Worm (Caenorhabditis elegans) whole organism, L2 larva: ENCODE results near the gene C24B5.4.
A peak's percentile ranks its signal among the peaks of the same experiment; 100 is the strongest.

ENCODE experiments used
- C34F6.9 ChIP-seq: fragments of 150-350 bp; optimal IDR thresholded peaks from 2 replicates; lab custom pipeline; 2014; ENCODE audit warnings: missing biosample characterization, missing genetic modification characterization
- F13H6.1 ChIP-seq: sonication (generic microtip); optimal IDR thresholded peaks from 2 replicates; lab custom pipeline; 2016; ENCODE audit warnings: missing genetic modification characterization, missing compliant biosample characterization
- R02D3.7 ChIP-seq: fragments of 150-350 bp; optimal IDR thresholded peaks from 2 replicates; lab custom pipeline; 2014; ENCODE audit warnings: missing biosample characterization, missing genetic modification characterization
- Y55F3AM.14 ChIP-seq: fragments of 200-800 bp; sonication (Bioruptor generic); optimal IDR thresholded peaks from 2 replicates; lab custom pipeline; 2018; ENCODE audit warnings: mild to moderate bottlenecking, missing genetic modification characterization, missing compliant biosample characterization
- ZK546.5 ChIP-seq: sonication (generic microtip); optimal IDR thresholded peaks from 2 replicates; lab custom pipeline; 2017; ENCODE audit warnings: missing biosample characterization, missing genetic modification characterization
- alr-1 ChIP-seq: fragments of 150-350 bp; optimal IDR thresholded peaks from 2 replicates; lab custom pipeline; 2014; ENCODE audit warnings: missing biosample characterization, missing genetic modification characterization
- aly-2 ChIP-seq: fragments of 150-350 bp; optimal IDR thresholded peaks from 2 replicates; lab custom pipeline; 2014; ENCODE audit warnings: missing biosample characterization, missing genetic modification characterization
- ama-1 ChIP-seq: fragments of 150-350 bp; optimal IDR thresholded peaks from 2 replicates; lab custom pipeline; 2018; ENCODE audit warnings: inconsistent platforms
- blmp-1 ChIP-seq: sonication (generic microtip); optimal IDR thresholded peaks from 2 replicates; lab custom pipeline; 2017; ENCODE audit warnings: missing genetic modification characterization, mild to moderate bottlenecking, missing compliant biosample characterization, antibody characterized with exemption, moderate library complexity; ENCODE audit not compliant: insufficient read depth
- ceh-16 ChIP-seq: fragments of 150-350 bp; optimal IDR thresholded peaks from 2 replicates; lab custom pipeline; 2014; ENCODE audit warnings: missing biosample characterization, missing genetic modification characterization
- ceh-82 ChIP-seq: fragments of 150-350 bp; optimal IDR thresholded peaks from 2 replicates; lab custom pipeline; 2014; ENCODE audit warnings: missing biosample characterization, missing genetic modification characterization
- crh-2 ChIP-seq: sonication (generic microtip); optimal IDR thresholded peaks from 2 replicates; lab custom pipeline; 2017; ENCODE audit warnings: missing biosample characterization, missing genetic modification characterization
- dmd-4 ChIP-seq: sonication (generic microtip); optimal IDR thresholded peaks from 2 replicates; lab custom pipeline; 2017; ENCODE audit warnings: missing biosample characterization, missing genetic modification characterization
- egl-27 ChIP-seq: sonication (generic microtip); optimal IDR thresholded peaks from 3 replicates; lab custom pipeline; 2017; ENCODE audit warnings: missing biosample characterization, missing genetic modification reagents, missing genetic modification characterization
- elt-1 ChIP-seq: fragments of 150-350 bp; optimal IDR thresholded peaks from 2 replicates; lab custom pipeline; 2014; ENCODE audit warnings: missing biosample characterization, missing genetic modification characterization
- elt-3 ChIP-seq: sonication (generic microtip); optimal IDR thresholded peaks from 2 replicates; lab custom pipeline; 2017; ENCODE audit warnings: missing biosample characterization, missing genetic modification characterization
- fos-1 ChIP-seq: fragments of 150-350 bp; optimal IDR thresholded peaks from 2 replicates; lab custom pipeline; 2014; ENCODE audit warnings: missing biosample characterization, missing genetic modification characterization
- gmeb-1 ChIP-seq: fragments of 150-350 bp; optimal IDR thresholded peaks from 2 replicates; lab custom pipeline; 2014; ENCODE audit warnings: missing biosample characterization, missing genetic modification characterization
- lin-11 ChIP-seq: fragments of 150-350 bp; sonication (generic microtip); optimal IDR thresholded peaks from 2 replicates; lab custom pipeline; 2014; ENCODE audit warnings: missing biosample characterization, missing genetic modification characterization, inconsistent platforms, mixed read lengths
- lin-13 ChIP-seq: fragments of 150-350 bp; optimal IDR thresholded peaks from 2 replicates; lab custom pipeline; 2014; ENCODE audit warnings: missing biosample characterization, missing genetic modification reagents, missing genetic modification characterization
- lin-39 ChIP-seq: fragments of 150-350 bp; optimal IDR thresholded peaks from 2 replicates; lab custom pipeline; 2014; ENCODE audit warnings: missing biosample characterization, missing genetic modification reagents, missing genetic modification characterization
- lsy-2 ChIP-seq, 2 experiments: fragments of 150-350 bp in 1 of 2; sonication (generic microtip) in 1 of 2; optimal IDR thresholded peaks; 2 replicates each; lab custom pipeline; 2014 to 2017; ENCODE audit warnings: missing biosample characterization in 2 of 2, missing genetic modification characterization in 2 of 2
- mab-5 ChIP-seq: fragments of 150-350 bp; optimal IDR thresholded peaks from 2 replicates; lab custom pipeline; 2014; ENCODE audit warnings: missing biosample characterization, missing genetic modification characterization
- mbf-1 ChIP-seq: sonication (generic microtip); optimal IDR thresholded peaks from 2 replicates; lab custom pipeline; 2017; ENCODE audit warnings: missing biosample characterization, missing genetic modification characterization
- mdl-1 ChIP-seq, 2 experiments: fragments of 150-350 bp in 1 of 2; sonication (generic microtip) in 1 of 2; optimal IDR thresholded peaks; 2 replicates each; lab custom pipeline; 2017; ENCODE audit warnings: missing biosample characterization in 2 of 2, missing genetic modification characterization in 2 of 2
- nhr-10 ChIP-seq: sonication (generic microtip); optimal IDR thresholded peaks from 2 replicates; lab custom pipeline; 2017; ENCODE audit warnings: missing biosample characterization, missing genetic modification characterization
- nhr-11 ChIP-seq: fragments of 150-350 bp; optimal IDR thresholded peaks from 2 replicates; lab custom pipeline; 2014; ENCODE audit warnings: missing biosample characterization, missing genetic modification characterization
- nhr-12 ChIP-seq: fragments of 150-350 bp; optimal IDR thresholded peaks from 2 replicates; lab custom pipeline; 2014; ENCODE audit warnings: missing biosample characterization, missing genetic modification characterization
- nhr-129 ChIP-seq: fragments of 150-350 bp; optimal IDR thresholded peaks from 2 replicates; lab custom pipeline; 2014; ENCODE audit warnings: missing biosample characterization, missing genetic modification characterization
- nhr-21 ChIP-seq: fragments of 150-350 bp; optimal IDR thresholded peaks from 2 replicates; lab custom pipeline; 2014; ENCODE audit warnings: missing biosample characterization, missing genetic modification characterization
- nhr-23 ChIP-seq: fragments of 150-350 bp; optimal IDR thresholded peaks from 2 replicates; lab custom pipeline; 2014; ENCODE audit warnings: missing biosample characterization, missing genetic modification reagents, missing genetic modification characterization
- nhr-237 ChIP-seq: fragments of 150-350 bp; optimal IDR thresholded peaks from 2 replicates; lab custom pipeline; 2014; ENCODE audit warnings: missing biosample characterization, missing genetic modification characterization
- nhr-25 ChIP-seq: fragments of 150-350 bp; sonication (generic microtip); optimal IDR thresholded peaks from 3 replicates; lab custom pipeline; 2014; ENCODE audit warnings: missing biosample characterization, missing genetic modification characterization
- nhr-6 ChIP-seq: fragments of 150-350 bp; optimal IDR thresholded peaks from 2 replicates; lab custom pipeline; 2014; ENCODE audit warnings: missing biosample characterization, missing genetic modification characterization
- nhr-77 ChIP-seq: fragments of 150-350 bp; optimal IDR thresholded peaks from 2 replicates; lab custom pipeline; 2014; ENCODE audit warnings: missing biosample characterization, missing genetic modification characterization
- peb-1 ChIP-seq: fragments of 150-350 bp; optimal IDR thresholded peaks from 2 replicates; lab custom pipeline; 2014; ENCODE audit warnings: missing biosample characterization, missing genetic modification characterization
- sem-4 ChIP-seq: fragments of 150-350 bp; optimal IDR thresholded peaks from 2 replicates; lab custom pipeline; 2014; ENCODE audit warnings: missing biosample characterization, missing genetic modification reagents, missing genetic modification characterization
- skn-1 ChIP-seq: sonication (generic microtip); optimal IDR thresholded peaks from 2 replicates; lab custom pipeline; 2017; ENCODE audit warnings: missing biosample characterization, missing genetic modification characterization
- sma-3 ChIP-seq: sonication (generic microtip); optimal IDR thresholded peaks from 2 replicates; lab custom pipeline; 2016; ENCODE audit warnings: missing genetic modification reagents, missing genetic modification characterization, missing compliant biosample characterization
- sma-9 ChIP-seq, 2 experiments: fragments of 150-350 bp in 1 of 2; sonication (generic microtip) in 1 of 2; optimal IDR thresholded peaks; 2 replicates each; lab custom pipeline; 2014 to 2016; ENCODE audit warnings: missing genetic modification characterization in 2 of 2, mild to moderate bottlenecking in 1 of 2, missing biosample characterization in 1 of 2, missing compliant biosample characterization in 1 of 2, missing genetic modification reagents in 1 of 2, moderate library complexity in 1 of 2
- snpc-4 ChIP-seq: fragments of 150-350 bp; optimal IDR thresholded peaks from 2 replicates; lab custom pipeline; 2014; ENCODE audit warnings: missing biosample characterization, missing genetic modification characterization
- unc-39 ChIP-seq: fragments of 150-350 bp; optimal IDR thresholded peaks from 2 replicates; lab custom pipeline; 2014; ENCODE audit warnings: missing biosample characterization, missing genetic modification characterization
- unc-55 ChIP-seq: fragments of 150-350 bp; sonication (generic microtip); optimal IDR thresholded peaks from 3 replicates; lab custom pipeline; 2014; ENCODE audit warnings: missing biosample characterization, missing genetic modification reagents, missing genetic modification characterization
- unc-62 ChIP-seq: fragments of 150-350 bp; optimal IDR thresholded peaks from 2 replicates; lab custom pipeline; 2014; ENCODE audit warnings: missing biosample characterization, missing genetic modification reagents, missing genetic modification characterization
- zag-1 ChIP-seq: fragments of 150-350 bp; optimal IDR thresholded peaks from 2 replicates; lab custom pipeline; 2014; ENCODE audit warnings: missing biosample characterization, missing genetic modification characterization
- ztf-1 ChIP-seq: fragments of 200-800 bp; sonication (Bioruptor generic); conservative IDR thresholded peaks from 2 replicates; pipeline ENCODE4 v1.3.6; 2022; ENCODE audit warnings: missing genetic modification characterization, missing compliant biosample characterization
- ztf-11 ChIP-seq: sonication (generic microtip); optimal IDR thresholded peaks from 2 replicates; lab custom pipeline; 2017; ENCODE audit warnings: missing biosample characterization, missing genetic modification characterization
- ztf-4 ChIP-seq: fragments of 150-350 bp; optimal IDR thresholded peaks from 2 replicates; lab custom pipeline; 2014; ENCODE audit warnings: missing biosample characterization, missing genetic modification characterization

The C24B5.4 gene

DNA sequence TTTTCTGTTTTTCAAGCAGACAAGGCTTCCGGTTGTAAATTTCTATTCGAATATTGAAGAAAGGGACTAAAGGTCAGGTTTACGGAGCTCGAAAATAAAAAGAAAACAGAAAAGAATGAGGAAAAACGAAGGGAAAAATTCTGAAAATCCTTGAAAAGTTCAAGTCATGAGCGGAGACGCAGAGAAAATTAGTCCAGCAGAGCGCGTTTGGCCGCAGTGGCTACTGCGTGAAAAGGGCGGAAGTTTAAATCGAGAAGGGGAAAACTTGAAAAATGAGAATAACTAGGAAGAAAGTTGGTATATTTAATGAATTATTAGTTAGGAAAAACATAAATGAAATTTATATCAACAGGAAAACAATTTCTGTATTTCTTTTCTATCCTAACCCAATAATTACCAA lies 23.3 kb upstream of the C24B5.4 start:
- TF ChIP-seq elt-1 (tag; lab: Kevin White, UChicago) (no peak), snpc-4 (tag; lab: Kevin White, UChicago) (no peak), unc-62 (GFP tag; lab: Kevin White, UChicago) (no peak), lin-13 (GFP tag; lab: Kevin White, UChicago) (peak; percentile 50), lsy-2 (tag; optimal IDR thresholded peaks at IDR 0.05; lab: Kevin White, UChicago) (peak in 1 of 2 experiments; percentile 63), ama-1 (lab: Kevin White, UChicago) (no peak), C34F6.9 (peak; percentile 59), mdl-1 (tag; optimal IDR thresholded peaks at IDR 0.05; lab: Kevin White, UChicago) (no peak), lin-39 (no peak), unc-39 (tag; lab: Kevin White, UChicago) (no peak), nhr-12 (tag; lab: Kevin White, UChicago) (no peak), egl-27 (tag; lab: Kevin White, UChicago) (no peak), sma-9 (GFP tag; optimal IDR thresholded peaks at IDR 0.05; lab: Kevin White, UChicago) (peak; percentile 58), sma-9 (tag; optimal IDR thresholded peaks at IDR 0.05; lab: Kevin White, UChicago) (no peak), ZK546.5 (tag; lab: Kevin White, UChicago) (no peak), elt-3 (tag; lab: Kevin White, UChicago) (no peak), nhr-25 (no peak), R02D3.7 (no peak), alr-1 (tag; lab: Kevin White, UChicago) (no peak), mab-5 (tag; lab: Kevin White, UChicago) (no peak), blmp-1 (tag; lab: Kevin White, UChicago) (no peak), fos-1 (peak; percentile 34), nhr-6 (tag; lab: Kevin White, UChicago) (no peak), sem-4 (tag; lab: Kevin White, UChicago) (no peak), skn-1 (tag; lab: Kevin White, UChicago) (no peak), F13H6.1 (tag; lab: Kevin White, UChicago) (peak; percentile 23), nhr-77 (tag; lab: Kevin White, UChicago) (no peak), aly-2 (tag; lab: Kevin White, UChicago) (no peak), dmd-4 (tag; lab: Kevin White, UChicago) (no peak), ceh-82 (tag; lab: Kevin White, UChicago) (no peak), ztf-11 (tag; lab: Kevin White, UChicago) (no peak), Y55F3AM.14 (GFP tag; lab: Kevin White, UChicago) (no peak), zag-1 (tag; lab: Kevin White, UChicago) (no peak), nhr-21 (tag; lab: Kevin White, UChicago) (no peak), nhr-237 (tag; lab: Kevin White, UChicago) (no peak), nhr-11 (tag; lab: Kevin White, UChicago) (no peak), lin-11 (tag; lab: Kevin White, UChicago) (peak; percentile 22), sma-3 (GFP tag; lab: Kevin White, UChicago) (no peak), nhr-23 (tag; lab: Kevin White, UChicago) (no peak), ztf-4 (tag; lab: Kevin White, UChicago) (no peak), peb-1 (tag; lab: Kevin White, UChicago) (no peak), crh-2 (tag; lab: Kevin White, UChicago) (peak; percentile 57), nhr-129 (tag; lab: Kevin White, UChicago) (peak; percentile 49), mbf-1 (tag; lab: Kevin White, UChicago) (no peak), ceh-16 (tag; lab: Kevin White, UChicago) (no peak), ztf-1 (GFP tag; lab: Robert Waterston, UW) (no peak), gmeb-1 (peak; percentile 85), unc-55 (peak; percentile 79), nhr-10 (no peak)
